Worm (Caenorhabditis elegans): ENCODE results near the gene F57B1.9.

DNA sequence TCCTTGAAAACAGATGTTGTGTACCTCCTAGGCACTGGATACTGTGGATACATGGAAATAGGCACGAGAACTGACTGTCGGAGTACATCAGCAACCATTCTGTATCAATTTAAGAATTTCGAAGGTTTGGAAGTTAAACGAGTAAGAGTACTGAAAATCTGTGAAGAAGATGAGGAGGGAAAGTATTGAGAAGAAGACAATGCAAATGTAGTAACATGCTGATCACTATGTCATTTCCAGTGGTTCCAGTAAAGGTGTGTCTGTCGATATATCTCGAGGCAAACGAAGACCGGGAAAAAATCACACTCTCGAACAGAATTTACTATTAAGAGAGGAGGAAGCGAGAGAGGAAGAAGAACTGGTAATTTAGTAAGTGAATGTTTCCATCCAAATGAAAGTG, 38.8 kb upstream of the F57B1.9 start, which contains the start of gene dmd-10:
- TF ChIP-seq eyg-1 (tag; optimal IDR thresholded peaks at IDR 0.05) (no peak), ceh-45 (GFP tag; IDR thresholded peaks at IDR 0.05) (no peak)

Data from whole organism, late embryonic.